Fruit fly (Drosophila melanogaster) whole organism, adult: ENCODE results near the gene CG15922.

ENCODE experiments used
- CG11617 ChIP-seq: fragments of 200-800 bp; sonication (Bioruptor generic); optimal IDR thresholded peaks from 2 replicates; lab custom pipeline; 2017; ENCODE audit warnings: mild to moderate bottlenecking, missing biosample characterization, missing genetic modification reagents, missing genetic modification characterization
- CG12768 ChIP-seq: fragments of 200-800 bp; sonication (Bioruptor generic); optimal IDR thresholded peaks from 2 replicates; lab custom pipeline; 2017; ENCODE audit warnings: missing biosample characterization, missing genetic modification characterization, mild to moderate bottlenecking, moderate library complexity, missing genetic modification reagents
- CG14711 ChIP-seq: fragments of 200-800 bp; sonication (Bioruptor generic); optimal IDR thresholded peaks from 2 replicates; lab custom pipeline; 2018; ENCODE audit warnings: missing biosample characterization, mild to moderate bottlenecking, missing genetic modification characterization, moderate library complexity
- CG1620 ChIP-seq: fragments of 200-800 bp; sonication (Bioruptor generic); optimal IDR thresholded peaks from 2 replicates; lab custom pipeline; 2016; ENCODE audit warnings: missing biosample characterization, missing genetic modification characterization
- CG33017 ChIP-seq: fragments of 200-800 bp; sonication (Bioruptor generic); optimal IDR thresholded peaks from 2 replicates; lab custom pipeline; 2018; ENCODE audit warnings: missing biosample characterization, mild to moderate bottlenecking, missing genetic modification characterization, moderate library complexity
- CG7101 ChIP-seq: fragments of 200-800 bp; sonication (Bioruptor generic); optimal IDR thresholded peaks from 2 replicates; lab custom pipeline; 2018; ENCODE audit warnings: missing biosample characterization, mild to moderate bottlenecking, missing genetic modification characterization, moderate library complexity
- Clk ChIP-seq: fragments of 200-800 bp; sonication (Bioruptor generic); optimal IDR thresholded peaks from 2 replicates; lab custom pipeline; 2017; ENCODE audit warnings: missing biosample characterization, missing genetic modification characterization
- Crg-1 ChIP-seq: fragments of 200-800 bp; sonication (Bioruptor generic); optimal IDR thresholded peaks from 2 replicates; lab custom pipeline; 2016; ENCODE audit warnings: missing biosample characterization, missing genetic modification characterization
- Hr96 ChIP-seq: fragments of 200-800 bp; sonication (Bioruptor generic); optimal IDR thresholded peaks from 2 replicates; lab custom pipeline; 2016; ENCODE audit warnings: missing biosample characterization, missing genetic modification characterization
- Mnt ChIP-seq: fragments of 200-800 bp; sonication (Bioruptor generic); optimal IDR thresholded peaks from 2 replicates; lab custom pipeline; 2016; ENCODE audit warnings: missing biosample characterization, mild to moderate bottlenecking, missing genetic modification characterization
- cic ChIP-seq: fragments of 200-800 bp; sonication (Bioruptor generic); optimal IDR thresholded peaks from 2 replicates; lab custom pipeline; 2017; ENCODE audit warnings: missing biosample characterization, mild to moderate bottlenecking, missing genetic modification characterization, moderate library complexity
- kay ChIP-seq: fragments of 200-800 bp; sonication (Bioruptor generic); peaks from one replicate; lab custom pipeline; 2016; ENCODE audit warnings: missing biosample characterization, missing genetic modification characterization, borderline replicate concordance
- pad ChIP-seq: fragments of 200-800 bp; sonication (Bioruptor generic); optimal IDR thresholded peaks from 3 replicates; lab custom pipeline; 2017; ENCODE audit warnings: missing biosample characterization, missing genetic modification characterization, mild to moderate bottlenecking, moderate library complexity, missing genetic modification reagents
- toe ChIP-seq: fragments of 200-800 bp; sonication (Bioruptor generic); optimal IDR thresholded peaks from 2 replicates; lab custom pipeline; 2016; ENCODE audit warnings: missing biosample characterization, missing genetic modification characterization

DNA sequence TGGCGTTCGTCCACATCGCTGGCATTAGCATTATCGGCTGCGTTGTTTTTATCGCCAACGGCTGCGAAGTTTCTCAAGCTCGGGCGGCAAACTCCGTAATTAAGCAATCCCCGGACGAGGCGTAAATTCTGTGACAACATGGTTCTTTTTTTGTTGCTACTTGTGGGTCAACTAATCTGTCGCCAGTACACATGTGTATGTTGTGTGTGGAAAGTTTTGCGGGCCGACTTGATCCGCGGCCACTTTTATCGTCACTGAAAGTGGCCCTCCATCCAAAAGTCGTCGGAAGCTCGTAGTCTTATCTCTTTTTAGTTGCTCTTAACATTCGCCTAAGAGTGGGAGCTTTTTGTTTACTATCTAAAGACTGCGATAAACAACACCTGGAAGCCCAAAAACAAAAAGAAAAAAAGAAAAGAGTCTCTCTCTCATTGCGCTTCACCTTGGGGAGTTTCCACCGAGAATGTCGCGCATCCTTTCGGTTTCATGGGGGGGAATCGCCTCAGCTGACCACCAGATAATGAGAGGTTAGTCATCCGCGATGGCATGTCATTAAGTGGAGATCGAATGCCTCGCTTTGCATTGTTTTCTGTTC lies 3.8 kb upstream of the CG15922 start, which contains the start of gene CG10877:
- TF ChIP-seq Hr96 = no peak
- TF ChIP-seq cic = no peak
- no peak for TF ChIP-seq kay (GFP tag; lab: Kevin White, UChicago)
- no peak for TF ChIP-seq CG33017 (tag; lab: Kevin White, UChicago)
- TF ChIP-seq CG11617 (GFP tag; lab: Kevin White, UChicago) = no peak
- TF ChIP-seq toe (GFP tag; lab: Kevin White, UChicago) = no peak
- TF ChIP-seq Crg-1 = no peak
- no peak for TF ChIP-seq CG14711 (tag; lab: Kevin White, UChicago)
- no peak for TF ChIP-seq Clk
- no peak for TF ChIP-seq CG1620 (GFP tag; lab: Kevin White, UChicago)
- TF ChIP-seq CG12768 = peak; percentile 36
- no peak for TF ChIP-seq CG7101 (tag; lab: Kevin White, UChicago)
- TF ChIP-seq pad (GFP tag; lab: Kevin White, UChicago) = no peak
- TF ChIP-seq Mnt (GFP tag; lab: Kevin White, UChicago) = peak; percentile 33
